Fruit fly (Drosophila melanogaster) whole organism, prepupa: ENCODE results near the gene CG14132.

Experiments used
- Blimp-1 ChIP-seq: fragments of 200-800 bp; sonication (Bioruptor generic); optimal IDR thresholded peaks from 3 replicates; lab custom pipeline; 2017; ENCODE audit warnings: missing biosample characterization, missing genetic modification characterization, mild to moderate bottlenecking, moderate library complexity, missing genetic modification reagents
- CG4318 ChIP-seq: fragments of 200-800 bp; sonication (Bioruptor generic); optimal IDR thresholded peaks from 3 replicates; lab custom pipeline; 2017; ENCODE audit warnings: missing biosample characterization, mild to moderate bottlenecking, missing genetic modification characterization
- CG6808 ChIP-seq: fragments of 200-800 bp; sonication (Bioruptor generic); optimal IDR thresholded peaks from 3 replicates; lab custom pipeline; 2017; ENCODE audit warnings: missing biosample characterization, missing genetic modification characterization, mild to moderate bottlenecking, moderate library complexity, missing genetic modification reagents
- Eip75B ChIP-seq: fragments of 200-800 bp; sonication (Bioruptor generic); optimal IDR thresholded peaks from 3 replicates; lab custom pipeline; 2016; ENCODE audit warnings: missing biosample characterization, missing genetic modification characterization
- cyc ChIP-seq: fragments of 200-800 bp; sonication (Bioruptor generic); optimal IDR thresholded peaks from 3 replicates; lab custom pipeline; 2016; ENCODE audit warnings: missing biosample characterization, missing genetic modification characterization

DNA sequence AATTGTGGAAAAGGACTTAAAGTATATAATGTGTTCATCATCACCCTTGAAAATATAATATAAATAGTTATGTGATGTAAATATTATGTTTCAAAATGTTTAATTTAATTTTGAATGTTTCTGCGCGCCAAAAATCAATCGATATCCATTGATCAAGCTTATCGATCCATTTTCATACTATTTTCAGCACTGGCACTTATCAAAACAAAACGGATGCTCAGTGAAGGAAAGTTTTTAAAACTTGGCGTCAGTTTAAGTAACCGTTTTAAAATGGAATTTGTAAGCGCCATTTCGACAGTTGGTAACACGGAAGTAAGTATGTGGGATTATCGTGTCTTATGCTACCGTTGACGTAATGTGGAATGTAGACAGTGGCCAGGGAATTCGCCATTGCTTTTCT lies 13.1 kb upstream of the CG14132 start, which contains the start of gene sunn:
- TF ChIP-seq CG4318 (no peak), Blimp-1 (no peak), CG6808 (GFP tag; lab: Kevin White, UChicago) (no peak), Eip75B (GFP tag; lab: Kevin White, UChicago) (no peak), cyc (no peak)
